Fruit fly (Drosophila melanogaster) whole organism, prepupa: ENCODE results near the gene Tbc1d22.

Experiments
- CG11762 ChIP-seq: fragments of 200-800 bp; sonication (Bioruptor generic); optimal IDR thresholded peaks from 3 replicates; lab custom pipeline; 2016; ENCODE audit warnings: missing biosample characterization, missing genetic modification characterization; ENCODE audit not compliant: insufficient read depth
- CG15336 ChIP-seq: fragments of 200-800 bp; sonication (Bioruptor generic); IDR thresholded peaks from 2 replicates; pipeline ENCODE4 v1.3.6; 2022; ENCODE audit warnings: missing biosample characterization, missing genetic modification characterization
- CG3919 ChIP-seq: fragments of 200-800 bp; sonication (Bioruptor generic); optimal IDR thresholded peaks from 3 replicates; lab custom pipeline; 2016; ENCODE audit warnings: missing biosample characterization, missing genetic modification characterization
- CG8632 ChIP-seq: fragments of 200-800 bp; sonication (Bioruptor generic); optimal IDR thresholded peaks from 3 replicates; lab custom pipeline; 2016; ENCODE audit warnings: missing biosample characterization, missing genetic modification characterization
- dac ChIP-seq: fragments of 200-800 bp; sonication (Bioruptor generic); optimal IDR thresholded peaks from 2 replicates; lab custom pipeline; 2017; ENCODE audit warnings: missing biosample characterization, mild to moderate bottlenecking, missing genetic modification characterization
- esn ChIP-seq: fragments of 200-800 bp; sonication (Bioruptor generic); optimal IDR thresholded peaks from 2 replicates; lab custom pipeline; 2016; ENCODE audit warnings: missing biosample characterization, mild to moderate bottlenecking, missing genetic modification characterization, moderate library complexity
- lz ChIP-seq: fragments of 200-800 bp; sonication (Bioruptor generic); optimal IDR thresholded peaks from 3 replicates; lab custom pipeline; 2016; ENCODE audit warnings: missing biosample characterization, missing genetic modification characterization
- net ChIP-seq: fragments of 200-800 bp; sonication (Bioruptor generic); optimal IDR thresholded peaks from 3 replicates; lab custom pipeline; 2016; ENCODE audit warnings: missing biosample characterization, missing genetic modification characterization

DNA sequence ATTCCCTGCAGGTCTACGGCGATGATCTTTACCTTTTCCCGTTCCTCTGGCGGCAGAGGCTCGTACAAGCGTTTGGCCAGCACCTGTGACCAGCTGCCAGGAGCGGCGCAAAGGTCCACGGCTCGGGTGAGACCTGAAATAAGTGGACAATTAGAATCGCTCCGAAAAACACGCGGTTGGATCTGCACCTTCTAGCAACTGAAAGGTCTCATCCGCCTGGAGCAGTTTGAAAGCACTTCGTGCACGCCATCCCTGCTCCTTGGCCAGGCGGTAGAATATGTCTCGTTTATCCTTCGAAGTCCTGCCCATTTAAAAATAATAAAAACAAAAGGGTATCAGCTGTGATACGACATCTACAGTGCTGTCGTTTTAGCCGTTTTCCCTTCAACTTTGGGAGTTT is 31.5 kb downstream of the Tbc1d22 start, which contains the start of gene Trm7-34:
- TF ChIP-seq lz: no peak
- TF ChIP-seq CG15336 (GFP tag; lab: Robert Waterston, UW): no peak
- TF ChIP-seq CG8632 (GFP tag; lab: Kevin White, UChicago): no peak
- TF ChIP-seq esn (GFP tag; lab: Kevin White, UChicago): no peak
- TF ChIP-seq CG11762 (GFP tag; lab: Kevin White, UChicago): no peak
- no peak for TF ChIP-seq net
- TF ChIP-seq dac (GFP tag; lab: Kevin White, UChicago): no peak
- no peak for TF ChIP-seq CG3919 (GFP tag; lab: Kevin White, UChicago)
